Worm (Caenorhabditis elegans) whole organism, L2 larva: ENCODE results near the gene srab-14.

Experiments
- F13H6.1 ChIP-seq: sonication (generic microtip); optimal IDR thresholded peaks from 2 replicates; lab custom pipeline; 2016; ENCODE audit warnings: missing genetic modification characterization, missing compliant biosample characterization
- nhr-12 ChIP-seq: fragments of 150-350 bp; optimal IDR thresholded peaks from 2 replicates; lab custom pipeline; 2014; ENCODE audit warnings: missing biosample characterization, missing genetic modification characterization
- snpc-4 ChIP-seq: fragments of 150-350 bp; optimal IDR thresholded peaks from 2 replicates; lab custom pipeline; 2014; ENCODE audit warnings: missing biosample characterization, missing genetic modification characterization
- ztf-4 ChIP-seq: fragments of 150-350 bp; optimal IDR thresholded peaks from 2 replicates; lab custom pipeline; 2014; ENCODE audit warnings: missing biosample characterization, missing genetic modification characterization

DNA sequence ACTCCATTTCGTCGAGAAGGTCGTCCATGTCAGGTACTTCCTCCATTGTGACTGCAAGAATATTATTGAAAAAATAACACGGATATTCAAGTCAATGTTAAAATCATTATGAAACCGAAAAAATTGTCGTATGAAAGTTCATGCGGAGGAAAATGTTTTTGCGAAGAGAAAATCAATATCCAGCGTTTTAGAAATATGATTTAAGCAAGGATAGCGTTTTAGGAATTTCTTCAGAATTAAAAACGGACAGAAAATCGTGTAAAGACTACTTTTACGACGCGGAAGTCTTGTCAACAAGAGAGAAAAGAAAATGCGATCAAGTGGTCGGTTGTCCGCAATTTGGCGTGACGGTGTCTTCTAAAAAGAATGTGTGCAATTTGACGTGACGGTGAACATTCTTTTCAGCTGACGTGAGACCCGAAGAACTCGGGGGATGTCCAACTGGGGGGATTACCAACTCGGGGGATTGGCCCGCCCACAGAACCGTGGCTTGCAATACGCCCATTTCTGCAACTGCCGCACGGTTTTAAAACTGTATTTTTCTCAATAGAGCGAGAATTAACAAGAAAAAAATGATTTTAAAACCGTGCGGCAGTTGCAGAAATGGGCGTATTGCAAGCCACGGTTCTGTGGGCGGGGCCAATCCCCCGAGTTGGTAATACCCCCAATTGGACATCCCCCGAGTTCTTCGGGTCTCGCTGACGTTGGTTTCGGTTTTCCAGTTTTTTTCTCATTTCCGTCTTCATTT is 20.6 kb downstream of the srab-14 start, which contains the start of the genes aka-1 and ubc-6:
- TF ChIP-seq snpc-4, result peak; percentile 33
- no peak for TF ChIP-seq nhr-12
- peak; percentile 92 for TF ChIP-seq F13H6.1 (tag; lab: Kevin White, UChicago)
- TF ChIP-seq ztf-4, result peak; percentile 0
